Worm (Caenorhabditis elegans) whole organism, L1 larva: Measurements from ENCODE around the gene F44E2.8.

ENCODE experiments used
- C16A3.4 ChIP-seq: fragments of 150-350 bp; optimal IDR thresholded peaks from 2 replicates; lab custom pipeline; 2014; ENCODE audit warnings: missing biosample characterization, missing genetic modification characterization
- F16B12.6 ChIP-seq: fragments of 150-350 bp; optimal IDR thresholded peaks from 2 replicates; lab custom pipeline; 2014; ENCODE audit warnings: missing biosample characterization, missing genetic modification characterization
- aha-1 ChIP-seq: fragments of 150-350 bp; optimal IDR thresholded peaks from 2 replicates; lab custom pipeline; 2014; ENCODE audit warnings: missing biosample characterization, missing genetic modification characterization
- alr-1 ChIP-seq: fragments of 200-800 bp; sonication (Bioruptor generic); optimal IDR thresholded peaks from 2 replicates; lab custom pipeline; 2018; ENCODE audit warnings: borderline replicate concordance, mild to moderate bottlenecking, missing genetic modification characterization, missing compliant biosample characterization
- ama-1 ChIP-seq: fragments of 150-350 bp; optimal IDR thresholded peaks from 2 replicates; lab custom pipeline; 2014
- blmp-1 ChIP-seq: fragments of 150-350 bp; optimal IDR thresholded peaks from 2 replicates; lab custom pipeline; 2014; ENCODE audit warnings: missing biosample characterization, missing genetic modification characterization
- ceh-8 ChIP-seq: fragments of 200-800 bp; sonication (Bioruptor generic); optimal IDR thresholded peaks from 2 replicates; lab custom pipeline; 2018; ENCODE audit warnings: mild to moderate bottlenecking, missing genetic modification characterization, moderate library complexity, missing compliant biosample characterization
- ceh-82 ChIP-seq, 3 experiments: fragments of 150-350 bp in 1 of 3; sonication (generic microtip) in 2 of 3; optimal IDR thresholded peaks; 2 replicates each; lab custom pipeline; 2014 to 2017; ENCODE audit warnings: missing biosample characterization in 3 of 3, missing genetic modification characterization in 3 of 3
- ces-1 ChIP-seq: fragments of 150-350 bp; optimal IDR thresholded peaks from 2 replicates; lab custom pipeline; 2014; ENCODE audit warnings: missing biosample characterization, missing genetic modification reagents, missing genetic modification characterization
- dpl-1 ChIP-seq, 3 experiments: fragments of 150-350 bp in 2 of 3; sonication (generic microtip) in 1 of 3; optimal IDR thresholded peaks; 2 replicates each; lab custom pipeline; 2014 to 2017; ENCODE audit warnings: missing biosample characterization in 3 of 3, missing genetic modification characterization in 3 of 3, missing genetic modification reagents in 3 of 3
- dsc-1 ChIP-seq: sonication (generic microtip); optimal IDR thresholded peaks from 2 replicates; lab custom pipeline; 2016; ENCODE audit warnings: mild to moderate bottlenecking, missing genetic modification characterization, missing compliant biosample characterization
- efl-1 ChIP-seq, 4 experiments: fragments of 150-350 bp; optimal IDR thresholded peaks in 3 of 4; peaks in 1 of 4; 1 replicate in 1 of 4; 2 replicates in 3 of 4; lab custom pipeline; 2014; ENCODE audit warnings: missing biosample characterization in 2 of 4, missing genetic modification characterization in 2 of 4, missing genetic modification reagents in 2 of 4
- efl-3 ChIP-seq: fragments of 200-800 bp; sonication (Bioruptor generic); optimal IDR thresholded peaks from 2 replicates; lab custom pipeline; 2018; ENCODE audit warnings: mild to moderate bottlenecking, missing genetic modification characterization, missing compliant biosample characterization
- egl-13 ChIP-seq: sonication (generic microtip); optimal IDR thresholded peaks from 2 replicates; lab custom pipeline; 2016; ENCODE audit warnings: missing genotype, missing genetic modification reagents, missing genetic modification characterization, missing compliant biosample characterization
- elt-2 ChIP-seq: sonication (generic microtip); optimal IDR thresholded peaks from 2 replicates; lab custom pipeline; 2016; ENCODE audit warnings: missing genetic modification characterization, mild to moderate bottlenecking, inconsistent platforms, missing compliant biosample characterization, missing genetic modification reagents
- ets-5 ChIP-seq: fragments of 200-800 bp; sonication (Bioruptor generic); IDR thresholded peaks from 2 replicates; pipeline ENCODE4 v1.3.6; 2022; ENCODE audit warnings: missing genetic modification characterization, missing compliant biosample characterization
- fkh-10 ChIP-seq: sonication (generic microtip); optimal IDR thresholded peaks from 2 replicates; lab custom pipeline; 2017; ENCODE audit warnings: missing biosample characterization, missing genetic modification reagents, missing genetic modification characterization
- fkh-8 ChIP-seq: sonication (generic microtip); optimal IDR thresholded peaks from 2 replicates; lab custom pipeline; 2016; ENCODE audit warnings: mild to moderate bottlenecking, missing genetic modification characterization, missing compliant biosample characterization
- fos-1 ChIP-seq: fragments of 150-350 bp; optimal IDR thresholded peaks from 2 replicates; lab custom pipeline; 2014; ENCODE audit warnings: missing biosample characterization, missing genetic modification characterization
- hlh-17 ChIP-seq: fragments of 200-800 bp; sonication (Bioruptor generic); optimal IDR thresholded peaks from 2 replicates; lab custom pipeline; 2018; ENCODE audit warnings: missing genetic modification characterization, mild to moderate bottlenecking, missing compliant biosample characterization, moderate library complexity, borderline replicate concordance
- hlh-4 ChIP-seq: sonication (generic microtip); optimal IDR thresholded peaks from 2 replicates; lab custom pipeline; 2016; ENCODE audit warnings: mild to moderate bottlenecking, missing genetic modification characterization, missing compliant biosample characterization
- hpl-2 ChIP-seq: fragments of 150-350 bp; optimal IDR thresholded peaks from 2 replicates; lab custom pipeline; 2014; ENCODE audit warnings: missing biosample characterization, missing genetic modification reagents, missing genetic modification characterization
- isw-1 ChIP-seq: fragments of 200-800 bp; sonication (Bioruptor generic); IDR thresholded peaks from 2 replicates; pipeline ENCODE4 v1.3.6; 2022; ENCODE audit warnings: missing genetic modification characterization, missing compliant biosample characterization
- jun-1 ChIP-seq: fragments of 150-350 bp; optimal IDR thresholded peaks from 2 replicates; lab custom pipeline; 2014; ENCODE audit warnings: missing biosample characterization, missing genetic modification reagents, missing genetic modification characterization
- lin-13 ChIP-seq: fragments of 150-350 bp; optimal IDR thresholded peaks from 2 replicates; lab custom pipeline; 2014; ENCODE audit warnings: missing biosample characterization, missing genetic modification reagents, missing genetic modification characterization
- lin-15B ChIP-seq: fragments of 150-350 bp; sonication (generic microtip); optimal IDR thresholded peaks from 3 replicates; lab custom pipeline; 2014; ENCODE audit warnings: missing biosample characterization, missing genetic modification characterization
- lin-39 ChIP-seq: fragments of 150-350 bp; optimal IDR thresholded peaks from 2 replicates; lab custom pipeline; 2014; ENCODE audit warnings: missing biosample characterization, missing genetic modification reagents, missing genetic modification characterization
- lir-3 ChIP-seq: sonication (generic microtip); optimal IDR thresholded peaks from 2 replicates; lab custom pipeline; 2016; ENCODE audit warnings: mild to moderate bottlenecking, missing genetic modification characterization, moderate library complexity, missing compliant biosample characterization; ENCODE audit not compliant: poor library complexity
- mdl-1 ChIP-seq, 2 experiments: fragments of 150-350 bp; optimal IDR thresholded peaks; 2 replicates each; lab custom pipeline; 2014 to 2017; ENCODE audit warnings: missing biosample characterization in 2 of 2, missing genetic modification characterization in 2 of 2, inconsistent platforms in 1 of 2
- mef-2 ChIP-seq: fragments of 150-350 bp; optimal IDR thresholded peaks from 2 replicates; lab custom pipeline; 2014; ENCODE audit warnings: missing biosample characterization, missing genetic modification characterization
- mep-1 ChIP-seq: fragments of 150-350 bp; optimal IDR thresholded peaks from 2 replicates; lab custom pipeline; 2014; ENCODE audit warnings: missing biosample characterization, missing genetic modification characterization
- nhr-237 ChIP-seq: fragments of 150-350 bp; optimal IDR thresholded peaks from 2 replicates; lab custom pipeline; 2014; ENCODE audit warnings: missing biosample characterization, missing genetic modification characterization
- nhr-28 ChIP-seq: fragments of 150-350 bp; optimal IDR thresholded peaks from 2 replicates; lab custom pipeline; 2014; ENCODE audit warnings: missing biosample characterization, missing genetic modification characterization
- nhr-47 ChIP-seq: sonication (generic microtip); optimal IDR thresholded peaks from 2 replicates; lab custom pipeline; 2016; ENCODE audit warnings: mild to moderate bottlenecking, missing genetic modification characterization, moderate library complexity, missing compliant biosample characterization
- nhr-77 ChIP-seq: fragments of 150-350 bp; optimal IDR thresholded peaks from 2 replicates; lab custom pipeline; 2014; ENCODE audit warnings: missing biosample characterization, missing genetic modification characterization
- nhr-84 ChIP-seq: sonication (generic microtip); optimal IDR thresholded peaks from 2 replicates; lab custom pipeline; 2017; ENCODE audit warnings: missing biosample characterization, missing genetic modification characterization
- nhr-85 ChIP-seq: sonication (generic microtip); peaks from one replicate; lab custom pipeline; 2016; ENCODE audit warnings: missing genetic modification characterization, inconsistent platforms, missing compliant biosample characterization
- pag-3 ChIP-seq: sonication (generic microtip); optimal IDR thresholded peaks from 2 replicates; lab custom pipeline; 2017; ENCODE audit warnings: missing genetic modification characterization, mild to moderate bottlenecking, missing compliant biosample characterization, antibody characterized with exemption, borderline replicate concordance; ENCODE audit not compliant: insufficient read depth
- pax-3 ChIP-seq: fragments of 200-800 bp; sonication (Bioruptor generic); optimal IDR thresholded peaks from 2 replicates; lab custom pipeline; 2018; ENCODE audit warnings: mild to moderate bottlenecking, missing genetic modification characterization, moderate library complexity, missing compliant biosample characterization
- rnt-1 ChIP-seq: sonication (generic microtip); optimal IDR thresholded peaks from 2 replicates; lab custom pipeline; 2016; ENCODE audit warnings: mild to moderate bottlenecking, missing genetic modification characterization, moderate library complexity, missing compliant biosample characterization
- snu-23 ChIP-seq: sonication (generic microtip); optimal IDR thresholded peaks from 2 replicates; lab custom pipeline; 2016; ENCODE audit warnings: missing genetic modification characterization, missing compliant biosample characterization
- sox-4 ChIP-seq: sonication (generic microtip); optimal IDR thresholded peaks from 2 replicates; lab custom pipeline; 2016; ENCODE audit warnings: missing genetic modification characterization, missing compliant biosample characterization
- unc-130 ChIP-seq: fragments of 150-350 bp; optimal IDR thresholded peaks from 2 replicates; lab custom pipeline; 2017; ENCODE audit warnings: missing biosample characterization, missing genetic modification characterization, inconsistent platforms
- unc-30 ChIP-seq: sonication (generic microtip); optimal IDR thresholded peaks from 2 replicates; lab custom pipeline; 2017; ENCODE audit warnings: missing biosample characterization, missing genetic modification characterization
- unc-62 ChIP-seq: fragments of 150-350 bp; optimal IDR thresholded peaks from 2 replicates; lab custom pipeline; 2014; ENCODE audit warnings: missing biosample characterization, missing genetic modification reagents, missing genetic modification characterization
- unc-86 ChIP-seq: sonication (generic microtip); optimal IDR thresholded peaks from 2 replicates; lab custom pipeline; 2016; ENCODE audit warnings: missing genetic modification characterization, missing compliant biosample characterization
- unc-98 ChIP-seq: fragments of 200-800 bp; sonication (Bioruptor generic); IDR thresholded peaks from 2 replicates; pipeline ENCODE4 v1.3.6; 2022; ENCODE audit warnings: missing genetic modification characterization, missing compliant biosample characterization
- vab-15 ChIP-seq: sonication (generic microtip); optimal IDR thresholded peaks from 2 replicates; lab custom pipeline; 2017; ENCODE audit warnings: missing genotype, mild to moderate bottlenecking, missing genetic modification characterization, missing compliant biosample characterization
- xbp-1 ChIP-seq: sonication (generic microtip); optimal IDR thresholded peaks from 2 replicates; lab custom pipeline; 2016; ENCODE audit warnings: missing genetic modification characterization, missing compliant biosample characterization
- ztf-11 ChIP-seq, 2 experiments: sonication (generic microtip); optimal IDR thresholded peaks; 2 replicates each; lab custom pipeline; 2016 to 2017; ENCODE audit warnings: missing genetic modification characterization in 2 of 2, missing biosample characterization in 1 of 2, missing compliant biosample characterization in 1 of 2

The F44E2.8 gene

ce11 chrIII:8799964-8800795 is 49.5 kb downstream of the F44E2.8 start, which contains the start of gene F54F2.6:
Gene F54F2.6 (minus strand): TSS chrIII:8800701.
- peak; percentile 93 for TF ChIP-seq egl-13 (tag; lab: Kevin White, UChicago)
- TF ChIP-seq unc-30 = peak; percentile 20
- no peak for TF ChIP-seq ama-1 (lab: Kevin White, UChicago)
- TF ChIP-seq ceh-82 (tag; optimal IDR thresholded peaks at IDR 0.05; lab: Kevin White, UChicago) = peak; percentile 74 to 86 (median 75)
- TF ChIP-seq rnt-1 (tag; lab: Kevin White, UChicago) = peak; percentile 86
- TF ChIP-seq snu-23 (GFP tag; lab: Kevin White, UChicago) = peak; percentile 90
- peak; percentile 94 for TF ChIP-seq fkh-8 (tag; lab: Kevin White, UChicago)
- no peak for TF ChIP-seq lin-15B
- peak; percentile 89 for TF ChIP-seq dsc-1 (tag; lab: Kevin White, UChicago)
- TF ChIP-seq mef-2 (tag; lab: Kevin White, UChicago) = peak; percentile 84
- peak; percentile 69 for TF ChIP-seq unc-62
- peak in 1 of 2 experiments; percentile 61 for TF ChIP-seq ztf-11 (tag; optimal IDR thresholded peaks at IDR 0.05; lab: Kevin White, UChicago)
- peak; percentile 92 for TF ChIP-seq vab-15 (tag; lab: Kevin White, UChicago)
- peak; percentile 8 for TF ChIP-seq F16B12.6
- peak; percentile 46 for TF ChIP-seq aha-1 (tag; lab: Kevin White, UChicago)
- peak; percentile 67 for TF ChIP-seq ceh-8 (GFP tag; lab: Kevin White, UChicago)
- no peak for TF ChIP-seq alr-1
- TF ChIP-seq dpl-1 (GFP tag; optimal IDR thresholded peaks at IDR 0.05; lab: Kevin White, UChicago) = peak; percentile 26 to 60 (median 51)
- no peak for TF ChIP-seq nhr-28
- peak; percentile 90 for TF ChIP-seq lin-13
- peak; percentile 87 for TF ChIP-seq nhr-77 (tag; lab: Kevin White, UChicago)
- TF ChIP-seq efl-1 (optimal IDR thresholded peaks at IDR 0.05; lab: Kevin White, UChicago) = peak; percentile 73 to 79
- TF ChIP-seq efl-1 (GFP tag; optimal IDR thresholded peaks at IDR 0.05 in 1 of 2; lab: Kevin White, UChicago) = peak; percentile 22 to 95
- TF ChIP-seq xbp-1 (tag; lab: Kevin White, UChicago) = peak; percentile 83
- TF ChIP-seq elt-2 (tag; lab: Kevin White, UChicago) = peak; percentile 71
- peak; percentile 92 for TF ChIP-seq fos-1 (tag; lab: Kevin White, UChicago)
- TF ChIP-seq unc-98 = no peak; the same call in 1 of the 2 replicates
- TF ChIP-seq nhr-47 (tag; lab: Kevin White, UChicago) = peak; percentile 94
- peak; percentile 97 for TF ChIP-seq nhr-85 (tag; lab: Kevin White, UChicago)
- peak; percentile 63 for TF ChIP-seq lin-39
- peak; percentile 80 for TF ChIP-seq jun-1 (tag; lab: Kevin White, UChicago)
- peak; percentile 95 for TF ChIP-seq mep-1
- TF ChIP-seq mdl-1 (tag; optimal IDR thresholded peaks at IDR 0.05; lab: Kevin White, UChicago) = peak; percentile 64 to 94
- peak; percentile 73 for TF ChIP-seq isw-1
- TF ChIP-seq nhr-84 (tag; lab: Kevin White, UChicago) = no peak
- TF ChIP-seq unc-86 (tag; lab: Kevin White, UChicago) = peak; percentile 98
- TF ChIP-seq nhr-237 (tag; lab: Kevin White, UChicago) = no peak
- no peak for TF ChIP-seq hlh-17 (GFP tag; lab: Kevin White, UChicago)
- peak; percentile 73 for TF ChIP-seq C16A3.4 (tag; lab: Kevin White, UChicago)
- no peak for TF ChIP-seq ets-5
- peak; percentile 59 for TF ChIP-seq sox-4 (tag; lab: Kevin White, UChicago)
- TF ChIP-seq pag-3 (tag; lab: Kevin White, UChicago) = no peak
- peak; percentile 86 for TF ChIP-seq pax-3 (tag; lab: Kevin White, UChicago)
- no peak for TF ChIP-seq efl-3 (GFP tag; lab: Kevin White, UChicago)
- TF ChIP-seq ces-1 (GFP tag; lab: Kevin White, UChicago) = no peak
- peak; percentile 60 for TF ChIP-seq lir-3
- TF ChIP-seq hpl-2 = no peak
- TF ChIP-seq hlh-4 (tag; lab: Kevin White, UChicago) = no peak
- peak; percentile 84 for TF ChIP-seq blmp-1 (tag; lab: Kevin White, UChicago)
- peak; percentile 75 for TF ChIP-seq unc-130
- peak; percentile 90 for TF ChIP-seq fkh-10 (GFP tag; lab: Kevin White, UChicago)
